Fruit fly (Drosophila melanogaster) whole organism: ENCODE data around the gene CG13310.

Source experiments
- CG8478 ChIP-seq: fragments of >200 bp; optimal IDR thresholded peaks from 2 replicates; lab custom pipeline; 2018; ENCODE audit warnings: inconsistent platforms
- pan ChIP-seq: fragments of >200 bp; optimal IDR thresholded peaks from 2 replicates; lab custom pipeline; 2017
- psq ChIP-seq: fragments of >200 bp; optimal IDR thresholded peaks from 2 replicates; lab custom pipeline; 2017
- usp ChIP-seq: fragments of >200 bp; optimal IDR thresholded peaks from 2 replicates; lab custom pipeline; 2017; ENCODE audit warnings: missing biosample characterization, missing genetic modification characterization, mixed read lengths

dm6 chr3L:8830954-8831353 is 30.6 kb upstream of the CG13310 start:
- TF ChIP-seq pan (lab: Kevin White, UChicago) (no peak), psq (lab: Kevin White, UChicago) (no peak), usp (GFP tag; lab: Kevin White, UChicago) (no peak), CG8478 (no peak)
